Worm (Caenorhabditis elegans) whole organism, L2 larva: Measurements from ENCODE around the gene ani-2.

Source experiments
- R02D3.7 ChIP-seq: fragments of 150-350 bp; optimal IDR thresholded peaks from 2 replicates; lab custom pipeline; 2014; ENCODE audit warnings: missing biosample characterization, missing genetic modification characterization
- ama-1 ChIP-seq: fragments of 150-350 bp; optimal IDR thresholded peaks from 2 replicates; lab custom pipeline; 2018; ENCODE audit warnings: inconsistent platforms
- ceh-82 ChIP-seq: fragments of 150-350 bp; optimal IDR thresholded peaks from 2 replicates; lab custom pipeline; 2014; ENCODE audit warnings: missing biosample characterization, missing genetic modification characterization
- elt-1 ChIP-seq: fragments of 150-350 bp; optimal IDR thresholded peaks from 2 replicates; lab custom pipeline; 2014; ENCODE audit warnings: missing biosample characterization, missing genetic modification characterization
- lin-13 ChIP-seq: fragments of 150-350 bp; optimal IDR thresholded peaks from 2 replicates; lab custom pipeline; 2014; ENCODE audit warnings: missing biosample characterization, missing genetic modification reagents, missing genetic modification characterization
- lin-39 ChIP-seq: fragments of 150-350 bp; optimal IDR thresholded peaks from 2 replicates; lab custom pipeline; 2014; ENCODE audit warnings: missing biosample characterization, missing genetic modification reagents, missing genetic modification characterization
- mbf-1 ChIP-seq: sonication (generic microtip); optimal IDR thresholded peaks from 2 replicates; lab custom pipeline; 2017; ENCODE audit warnings: missing biosample characterization, missing genetic modification characterization
- mdl-1 ChIP-seq, 2 experiments: fragments of 150-350 bp in 1 of 2; sonication (generic microtip) in 1 of 2; optimal IDR thresholded peaks; 2 replicates each; lab custom pipeline; 2017; ENCODE audit warnings: missing biosample characterization in 2 of 2, missing genetic modification characterization in 2 of 2
- nhr-11 ChIP-seq: fragments of 150-350 bp; optimal IDR thresholded peaks from 2 replicates; lab custom pipeline; 2014; ENCODE audit warnings: missing biosample characterization, missing genetic modification characterization
- nhr-237 ChIP-seq: fragments of 150-350 bp; optimal IDR thresholded peaks from 2 replicates; lab custom pipeline; 2014; ENCODE audit warnings: missing biosample characterization, missing genetic modification characterization
- nhr-77 ChIP-seq: fragments of 150-350 bp; optimal IDR thresholded peaks from 2 replicates; lab custom pipeline; 2014; ENCODE audit warnings: missing biosample characterization, missing genetic modification characterization
- unc-55 ChIP-seq: fragments of 150-350 bp; sonication (generic microtip); optimal IDR thresholded peaks from 3 replicates; lab custom pipeline; 2014; ENCODE audit warnings: missing biosample characterization, missing genetic modification reagents, missing genetic modification characterization

ce11 chrII:6386467-6386866 is 21.3 kb upstream of the ani-2 start, which contains the start of gene F58F12.4:
- no peak for TF ChIP-seq lin-13 (GFP tag; lab: Kevin White, UChicago)
- TF ChIP-seq ceh-82 (tag; lab: Kevin White, UChicago): no peak
- TF ChIP-seq nhr-237: no peak
- no peak for TF ChIP-seq lin-39 (tag; lab: Kevin White, UChicago)
- TF ChIP-seq elt-1 (tag; lab: Kevin White, UChicago): no peak
- no peak for TF ChIP-seq mbf-1 (tag; lab: Kevin White, UChicago)
- no peak for TF ChIP-seq mdl-1 (tag; optimal IDR thresholded peaks at IDR 0.05; lab: Kevin White, UChicago)
- TF ChIP-seq nhr-77: no peak
- no peak for TF ChIP-seq unc-55 (GFP tag; lab: Kevin White, UChicago)
- no peak for TF ChIP-seq ama-1
- TF ChIP-seq R02D3.7 (tag; lab: Kevin White, UChicago): no peak
- TF ChIP-seq nhr-11 (tag; lab: Kevin White, UChicago): no peak
